Worm (Caenorhabditis elegans) whole organism, L4 larva: Measurements from ENCODE around the gene dna-2.

ENCODE experiments used
- D1046.2 ChIP-seq: fragments of 200-800 bp; sonication (Bioruptor generic); IDR thresholded peaks from 2 replicates; pipeline ENCODE4 v1.3.6; 2022; ENCODE audit warnings: missing genetic modification characterization, missing compliant biosample characterization
- R02D3.7 ChIP-seq: fragments of 150-350 bp; sonication (generic microtip); optimal IDR thresholded peaks from 3 replicates; lab custom pipeline; 2014; ENCODE audit warnings: missing biosample characterization, missing genetic modification characterization
- T20F7.1 ChIP-seq: fragments of 200-800 bp; sonication (Bioruptor generic); optimal IDR thresholded peaks from 2 replicates; lab custom pipeline; 2018; ENCODE audit warnings: mild to moderate bottlenecking, missing genetic modification characterization, missing compliant biosample characterization
- Y105C5A.15 ChIP-seq: fragments of 200-800 bp; sonication (Bioruptor generic); IDR thresholded peaks from 2 replicates; pipeline ENCODE4 v1.3.6; 2022; ENCODE audit warnings: missing genetic modification characterization, missing compliant biosample characterization
- ZK546.5 ChIP-seq, 2 experiments: sonication (generic microtip); optimal IDR thresholded peaks; 2 replicates each; lab custom pipeline; 2017; ENCODE audit warnings: missing biosample characterization in 2 of 2, missing genetic modification characterization in 2 of 2
- aha-1 ChIP-seq: fragments of 150-350 bp; peaks from one replicate; lab custom pipeline; 2014; ENCODE audit warnings: missing biosample characterization, missing genetic modification characterization
- ama-1 ChIP-seq: fragments of 150-350 bp; optimal IDR thresholded peaks from 2 replicates; lab custom pipeline; 2014; ENCODE audit warnings: inconsistent platforms, mixed read lengths
- arid-1 ChIP-seq: fragments of 200-800 bp; sonication (Bioruptor generic); conservative IDR thresholded peaks from 2 replicates; pipeline ENCODE4 v1.3.6; 2022; ENCODE audit warnings: missing genetic modification reagents, missing genetic modification characterization, missing compliant biosample characterization
- ceh-20 ChIP-seq: fragments of 200-800 bp; sonication (Bioruptor generic); IDR thresholded peaks from 2 replicates; pipeline ENCODE4 v1.3.6; 2022; ENCODE audit warnings: missing genetic modification reagents, missing genetic modification characterization, missing compliant biosample characterization
- ceh-28 ChIP-seq: fragments of 150-350 bp; optimal IDR thresholded peaks from 2 replicates; lab custom pipeline; 2014; ENCODE audit warnings: missing biosample characterization, missing genetic modification reagents, missing genetic modification characterization
- ceh-32 ChIP-seq: sonication (generic microtip); optimal IDR thresholded peaks from 2 replicates; lab custom pipeline; 2016; ENCODE audit warnings: mild to moderate bottlenecking, missing genetic modification characterization, missing compliant biosample characterization; ENCODE audit not compliant: poor library complexity
- ceh-62 ChIP-seq: sonication (generic microtip); optimal IDR thresholded peaks from 2 replicates; lab custom pipeline; 2017; ENCODE audit warnings: missing biosample characterization, missing genetic modification characterization
- ceh-82 ChIP-seq: sonication (generic microtip); optimal IDR thresholded peaks from 2 replicates; lab custom pipeline; 2017; ENCODE audit warnings: missing biosample characterization, missing genetic modification characterization
- ces-1 ChIP-seq: fragments of 150-350 bp; sonication (generic microtip); optimal IDR thresholded peaks from 4 replicates; lab custom pipeline; 2014; ENCODE audit warnings: missing biosample characterization, missing genetic modification reagents, missing genetic modification characterization
- ctbp-1 ChIP-seq: fragments of 200-800 bp; sonication (Bioruptor generic); IDR thresholded peaks from 2 replicates; pipeline ENCODE4 v1.3.6; 2022; ENCODE audit warnings: missing genetic modification reagents, missing genetic modification characterization, missing compliant biosample characterization
- dmd-6 ChIP-seq: fragments of 200-800 bp; sonication (Bioruptor generic); IDR thresholded peaks from 2 replicates; pipeline ENCODE4 v1.3.6; 2022; ENCODE audit warnings: missing genetic modification reagents, missing genetic modification characterization, missing compliant biosample characterization
- dpl-1 ChIP-seq: fragments of 150-350 bp; optimal IDR thresholded peaks from 2 replicates; lab custom pipeline; 2014; ENCODE audit warnings: missing biosample characterization, missing genetic modification reagents, missing genetic modification characterization
- dve-1 ChIP-seq: sonication (generic microtip); optimal IDR thresholded peaks from 2 replicates; lab custom pipeline; 2017; ENCODE audit warnings: antibody characterized with exemption, mild to moderate bottlenecking, missing genetic modification characterization, missing compliant biosample characterization; ENCODE audit not compliant: insufficient read depth
- egl-27 ChIP-seq: sonication (generic microtip); optimal IDR thresholded peaks from 3 replicates; lab custom pipeline; 2017; ENCODE audit warnings: missing biosample characterization, missing genetic modification reagents, missing genetic modification characterization
- fkh-10 ChIP-seq: fragments of 150-350 bp; optimal IDR thresholded peaks from 2 replicates; lab custom pipeline; 2014; ENCODE audit warnings: missing biosample characterization, missing genetic modification reagents, missing genetic modification characterization
- fos-1 ChIP-seq: fragments of 150-350 bp; optimal IDR thresholded peaks from 2 replicates; lab custom pipeline; 2014; ENCODE audit warnings: missing biosample characterization, missing genetic modification characterization
- hlh-11 ChIP-seq: fragments of 200-800 bp; sonication (Bioruptor generic); optimal IDR thresholded peaks from 2 replicates; lab custom pipeline; 2018; ENCODE audit warnings: mild to moderate bottlenecking, missing genetic modification characterization, missing compliant biosample characterization
- hlh-30 ChIP-seq: sonication (generic microtip); optimal IDR thresholded peaks from 2 replicates; lab custom pipeline; 2017; ENCODE audit warnings: antibody characterized with exemption, mild to moderate bottlenecking, missing genetic modification characterization, missing compliant biosample characterization; ENCODE audit not compliant: insufficient read depth
- hmg-1.1 ChIP-seq: fragments of 200-800 bp; sonication (Bioruptor generic); IDR thresholded peaks from 2 replicates; pipeline ENCODE4 v1.3.6; 2022; ENCODE audit warnings: missing genetic modification reagents, missing genetic modification characterization, missing compliant biosample characterization
- madf-9 ChIP-seq: fragments of 200-800 bp; sonication (Bioruptor generic); conservative IDR thresholded peaks from 2 replicates; pipeline ENCODE4 v1.3.6; 2022; ENCODE audit warnings: missing genetic modification reagents, missing genetic modification characterization, missing compliant biosample characterization
- mdl-1 ChIP-seq, 2 experiments: fragments of 150-350 bp in 1 of 2; sonication (generic microtip) in 1 of 2; optimal IDR thresholded peaks; 2 replicates each; lab custom pipeline; 2014 to 2017; ENCODE audit warnings: missing biosample characterization in 2 of 2, missing genetic modification characterization in 2 of 2
- mep-1 ChIP-seq: fragments of 150-350 bp; sonication (generic microtip); optimal IDR thresholded peaks from 3 replicates; lab custom pipeline; 2014; ENCODE audit warnings: missing biosample characterization, missing genetic modification characterization
- mes-2 ChIP-seq: sonication (generic microtip); optimal IDR thresholded peaks from 2 replicates; lab custom pipeline; 2016; ENCODE audit warnings: missing genotype, mild to moderate bottlenecking, missing genetic modification characterization, missing compliant biosample characterization; ENCODE audit not compliant: poor library complexity, severe bottlenecking
- nhr-111 ChIP-seq: fragments of 200-800 bp; sonication (Bioruptor generic); optimal IDR thresholded peaks from 2 replicates; lab custom pipeline; 2018; ENCODE audit warnings: mild to moderate bottlenecking, missing genetic modification characterization, missing compliant biosample characterization
- nhr-28 ChIP-seq: fragments of 150-350 bp; optimal IDR thresholded peaks from 2 replicates; lab custom pipeline; 2014; ENCODE audit warnings: missing biosample characterization, missing genetic modification characterization
- nhr-48 ChIP-seq: sonication (generic microtip); optimal IDR thresholded peaks from 2 replicates; lab custom pipeline; 2016; ENCODE audit warnings: mild to moderate bottlenecking, missing genetic modification characterization, missing compliant biosample characterization
- nhr-6 ChIP-seq: fragments of 150-350 bp; optimal IDR thresholded peaks from 2 replicates; lab custom pipeline; 2014; ENCODE audit warnings: missing biosample characterization, missing genetic modification characterization
- pha-4 ChIP-seq, 2 experiments: fragments of 150-350 bp in 1 of 2; fragments of 200-800 bp in 1 of 2; sonication (Bioruptor generic) in 1 of 2; IDR thresholded peaks in 1 of 2; optimal IDR thresholded peaks in 1 of 2; 2 replicates each; pipeline versions ENCODE4 v1.3.6 to Lab custom; 2014 to 2022; ENCODE audit warnings: missing genetic modification characterization in 2 of 2, missing genetic modification reagents in 2 of 2, missing biosample characterization in 1 of 2, missing compliant biosample characterization in 1 of 2
- pqm-1 ChIP-seq: sonication (generic microtip); optimal IDR thresholded peaks from 2 replicates; lab custom pipeline; 2017; ENCODE audit warnings: missing biosample characterization, missing genetic modification characterization
- rbr-2 ChIP-seq: sonication (generic microtip); optimal IDR thresholded peaks from 2 replicates; lab custom pipeline; 2016; ENCODE audit warnings: missing genotype, missing genetic modification characterization, missing compliant biosample characterization
- skn-1 ChIP-seq: fragments of 150-350 bp; optimal IDR thresholded peaks from 2 replicates; lab custom pipeline; 2014; ENCODE audit warnings: missing biosample characterization, missing genetic modification characterization
- spr-1 ChIP-seq: sonication (generic microtip); optimal IDR thresholded peaks from 2 replicates; lab custom pipeline; 2016; ENCODE audit warnings: mild to moderate bottlenecking, missing genetic modification characterization, missing compliant biosample characterization
- spr-3 ChIP-seq: fragments of 200-800 bp; sonication (Bioruptor generic); optimal IDR thresholded peaks from 2 replicates; lab custom pipeline; 2018; ENCODE audit warnings: mild to moderate bottlenecking, missing genetic modification characterization, missing compliant biosample characterization
- tra-1 ChIP-seq: fragments of 200-800 bp; sonication (Bioruptor generic); IDR thresholded peaks from 2 replicates; pipeline ENCODE4 v1.3.6; 2022; ENCODE audit warnings: missing genetic modification reagents, missing genetic modification characterization, missing compliant biosample characterization
- unc-130 ChIP-seq: sonication (generic microtip); optimal IDR thresholded peaks from 2 replicates; lab custom pipeline; 2016; ENCODE audit warnings: missing genetic modification reagents, missing genetic modification characterization, missing compliant biosample characterization
- unc-39 ChIP-seq: sonication (generic microtip); optimal IDR thresholded peaks from 2 replicates; lab custom pipeline; 2017; ENCODE audit warnings: missing biosample characterization, missing genetic modification characterization
- unc-62 ChIP-seq, 3 experiments: fragments of 150-350 bp in 1 of 3; sonication (generic microtip); optimal IDR thresholded peaks in 2 of 3; peaks in 1 of 3; 1 replicate in 1 of 3; 2 replicates in 2 of 3; lab custom pipeline; 2014 to 2017; ENCODE audit warnings: missing biosample characterization in 3 of 3, missing genetic modification characterization in 3 of 3, missing genetic modification reagents in 3 of 3, missing genotype in 1 of 3
- zfp-3 ChIP-seq: fragments of 200-800 bp; sonication (Bioruptor generic); conservative IDR thresholded peaks from 2 replicates; pipeline ENCODE4 v1.3.6; 2022; ENCODE audit warnings: missing genetic modification reagents, missing genetic modification characterization, missing compliant biosample characterization

Gene dna-2

ce11 chrII:11739199-11739598 is 39.0 kb upstream of the dna-2 start, which contains the start of gene ctsa-1.2:
Gene ctsa-1.2, plus strand, starts transcription at chrII:11739358.
- TF ChIP-seq dmd-6 (GFP tag; lab: Robert Waterston, UW) (peak; percentile 78), nhr-48 (tag; lab: Kevin White, UChicago) (peak; percentile 21), tra-1 (GFP tag; lab: Robert Waterston, UW) (peak; percentile 9; the same call in 1 of the 2 replicates), nhr-111 (no peak), fos-1 (tag; lab: Kevin White, UChicago) (no peak), nhr-28 (tag; lab: Kevin White, UChicago) (peak; percentile 74), aha-1 (tag; lab: Kevin White, UChicago) (peak; percentile 41), zfp-3 (no peak), mes-2 (tag; lab: Kevin White, UChicago) (peak; percentile 16), ceh-32 (tag; lab: Kevin White, UChicago) (no peak), ces-1 (GFP tag; lab: Kevin White, UChicago) (no peak), pqm-1 (peak; percentile 68), dve-1 (peak; percentile 38), spr-3 (GFP tag; lab: Kevin White, UChicago) (no peak), egl-27 (tag; lab: Kevin White, UChicago) (no peak), rbr-2 (tag; lab: Kevin White, UChicago) (no peak), hlh-11 (tag; lab: Kevin White, UChicago) (peak; percentile 59), unc-62 (GFP tag; optimal IDR thresholded peaks at IDR 0.05 in 1 of 2; lab: Kevin White, UChicago) (peak in 1 of 2 experiments; percentile 1), unc-62 (tag; optimal IDR thresholded peaks at IDR 0.05; lab: Kevin White, UChicago) (no peak)

- peak; percentile 22 for TF ChIP-seq spr-1 (tag; lab: Kevin White, UChicago)
- peak in 1 of 2 experiments; percentile 94 for TF ChIP-seq unc-62 (GFP tag; optimal IDR thresholded peaks at IDR 0.05 in 1 of 2; lab: Kevin White, UChicago)
- TF ChIP-seq unc-62 (tag; optimal IDR thresholded peaks at IDR 0.05; lab: Kevin White, UChicago), result no peak
- no peak for TF ChIP-seq fos-1 (tag; lab: Kevin White, UChicago)
Observed at ce11 chrII:11742320-11742719, 35.9 kb upstream of the dna-2 start.

ce11 chrII:11746782-11747288 is 31.4 kb upstream of the dna-2 start:
- TF ChIP-seq mes-2 (tag; lab: Kevin White, UChicago), result peak; percentile 64
- 0 out of 2 replicates have a peak, but pooled peaks have one; percentile 30 for TF ChIP-seq Y105C5A.15 (GFP tag; lab: Robert Waterston, UW)
- peak; percentile 91 for TF ChIP-seq ctbp-1 (GFP tag; lab: Robert Waterston, UW)
- no peak for TF ChIP-seq R02D3.7 (tag; lab: Kevin White, UChicago)
- peak; percentile 83; the same call in 1 of the 2 replicates for TF ChIP-seq hmg-1.1 (GFP tag; lab: Robert Waterston, UW)
- TF ChIP-seq madf-9, result no peak
- no peak for TF ChIP-seq skn-1 (tag; lab: Kevin White, UChicago)
- peak; percentile 82 for TF ChIP-seq mep-1 (tag; lab: Kevin White, UChicago)
- peak in 1 of 2 experiments; percentile 93 for TF ChIP-seq unc-62 (GFP tag; optimal IDR thresholded peaks at IDR 0.05 in 1 of 2; lab: Kevin White, UChicago)
- TF ChIP-seq unc-62 (tag; optimal IDR thresholded peaks at IDR 0.05; lab: Kevin White, UChicago), result no peak
- TF ChIP-seq ceh-28, result peak; percentile 54
- peak; percentile 40 for TF ChIP-seq spr-3 (GFP tag; lab: Kevin White, UChicago)
- peak; percentile 18 for TF ChIP-seq nhr-48 (tag; lab: Kevin White, UChicago)
- TF ChIP-seq ceh-20 (GFP tag; lab: Robert Waterston, UW), result peak; percentile 66
- TF ChIP-seq pha-4 (GFP tag; IDR thresholded peaks at IDR 0.05; lab: Robert Waterston, UW), result peak; percentile 54; the same call in 1 of the 2 replicates
- TF ChIP-seq pha-4 (tag; optimal IDR thresholded peaks at IDR 0.05; lab: Kevin White, UChicago), result no peak
- TF ChIP-seq ZK546.5 (tag; optimal IDR thresholded peaks at IDR 0.05; lab: Kevin White, UChicago), result no peak
- no peak for TF ChIP-seq unc-39
- 0 out of 2 replicates have a peak, but pooled peaks have one; percentile 8 for TF ChIP-seq arid-1 (GFP tag; lab: Robert Waterston, UW)
- no peak for TF ChIP-seq nhr-28 (tag; lab: Kevin White, UChicago)
- TF ChIP-seq ceh-82 (tag; lab: Kevin White, UChicago), result no peak
- no peak for TF ChIP-seq dve-1
- TF ChIP-seq nhr-6 (tag; lab: Kevin White, UChicago), result peak; percentile 59
- TF ChIP-seq rbr-2 (tag; lab: Kevin White, UChicago), result peak; percentile 85
- TF ChIP-seq ama-1, result no peak
- TF ChIP-seq hlh-30 (tag; lab: Kevin White, UChicago), result peak; percentile 84
- no peak for TF ChIP-seq dpl-1 (GFP tag; lab: Kevin White, UChicago)
- peak; percentile 56 for TF ChIP-seq T20F7.1 (GFP tag; lab: Kevin White, UChicago)
- TF ChIP-seq ceh-62, result no peak
- TF ChIP-seq unc-130 (GFP tag; lab: Kevin White, UChicago), result no peak
- TF ChIP-seq pqm-1, result no peak
- TF ChIP-seq fkh-10, result peak; percentile 84
- TF ChIP-seq D1046.2 (GFP tag; lab: Robert Waterston, UW), result 0 out of 2 replicates have a peak, but pooled peaks have one; percentile 27
- TF ChIP-seq mdl-1 (tag; optimal IDR thresholded peaks at IDR 0.05; lab: Kevin White, UChicago), result peak; percentile 5 to 73
